Fruit fly (Drosophila melanogaster) whole organism, embryonic: ENCODE results near the gene MED18.

Source experiments
- Asciz ChIP-seq: fragments of 200-800 bp; sonication (Bioruptor generic); optimal IDR thresholded peaks from 2 replicates; lab custom pipeline; 2017; ENCODE audit warnings: missing biosample characterization, mild to moderate bottlenecking, missing genetic modification characterization, missing genetic modification reagents
- Bdp1 ChIP-seq: fragments of 200-800 bp; sonication (Bioruptor generic); optimal IDR thresholded peaks from 3 replicates; lab custom pipeline; 2016; ENCODE audit warnings: missing biosample characterization, missing genetic modification characterization
- Blimp-1 ChIP-seq: fragments of 200-800 bp; sonication (Bioruptor generic); optimal IDR thresholded peaks from 3 replicates; lab custom pipeline; 2018; ENCODE audit warnings: missing biosample characterization, missing genetic modification characterization, mild to moderate bottlenecking, moderate library complexity, missing genetic modification reagents
- BtbVII ChIP-seq: fragments of 200-800 bp; sonication (Bioruptor generic); optimal IDR thresholded peaks from 3 replicates; lab custom pipeline; 2017; ENCODE audit warnings: missing biosample characterization, mild to moderate bottlenecking, missing genetic modification characterization
- CG11247 ChIP-seq: fragments of 200-800 bp; sonication (Bioruptor generic); IDR thresholded peaks from 2 replicates; pipeline ENCODE4 v1.3.6; 2022; ENCODE audit warnings: missing biosample characterization, missing genetic modification characterization
- CG12071 ChIP-seq: fragments of 200-800 bp; sonication (Bioruptor generic); optimal IDR thresholded peaks from 3 replicates; lab custom pipeline; 2018; ENCODE audit warnings: missing biosample characterization, mild to moderate bottlenecking, missing genetic modification characterization
- CG1233 ChIP-seq: fragments of 200-800 bp; sonication (Bioruptor generic); optimal IDR thresholded peaks from 4 replicates; lab custom pipeline; 2018; ENCODE audit warnings: missing biosample characterization, mild to moderate bottlenecking, missing genetic modification characterization
- CG12942 ChIP-seq: fragments of 200-800 bp; sonication (Bioruptor generic); optimal IDR thresholded peaks from 3 replicates; lab custom pipeline; 2016; ENCODE audit warnings: missing biosample characterization, missing genetic modification characterization
- CG16779 ChIP-seq: fragments of 200-800 bp; sonication (Bioruptor generic); IDR thresholded peaks from 2 replicates; pipeline ENCODE4 v1.3.6; 2022; ENCODE audit warnings: missing biosample characterization, missing genetic modification characterization
- CG17568 ChIP-seq: fragments of 200-800 bp; sonication (Bioruptor generic); optimal IDR thresholded peaks from 2 replicates; lab custom pipeline; 2018; ENCODE audit warnings: missing biosample characterization, mild to moderate bottlenecking, missing genetic modification characterization, moderate library complexity
- CG2199 ChIP-seq: fragments of 200-800 bp; sonication (Bioruptor generic); IDR thresholded peaks from 3 replicates; pipeline ENCODE4 v1.3.6; 2022; ENCODE audit warnings: missing biosample characterization, missing genetic modification characterization
- CG3726 ChIP-seq: fragments of 200-800 bp; sonication (Bioruptor generic); IDR thresholded peaks from 3 replicates; pipeline ENCODE4, ENCODE4 v1.3.6; 2022; ENCODE audit warnings: missing biosample characterization, missing genetic modification characterization
- CG3838 ChIP-seq: fragments of 200-800 bp; sonication (Bioruptor generic); optimal IDR thresholded peaks from 3 replicates; lab custom pipeline; 2016; ENCODE audit warnings: missing biosample characterization, missing genetic modification characterization
- CG5245 ChIP-seq: fragments of 200-800 bp; sonication (Bioruptor generic); optimal IDR thresholded peaks from 3 replicates; lab custom pipeline; 2016; ENCODE audit warnings: missing biosample characterization, missing genetic modification characterization
- CG6654 ChIP-seq: fragments of 200-800 bp; sonication (Bioruptor generic); optimal IDR thresholded peaks from 2 replicates; lab custom pipeline; 2017; ENCODE audit warnings: missing biosample characterization, mild to moderate bottlenecking, missing genetic modification characterization
- CG8388 ChIP-seq: fragments of 200-800 bp; sonication (Bioruptor generic); optimal IDR thresholded peaks from 2 replicates; lab custom pipeline; 2019; ENCODE audit warnings: missing biosample characterization, mild to moderate bottlenecking, missing genetic modification characterization, moderate library complexity
- CG8478 ChIP-seq: fragments of >200 bp; optimal IDR thresholded peaks from 2 replicates; lab custom pipeline; 2018
- CG8944 ChIP-seq: fragments of 200-800 bp; sonication (Bioruptor generic); optimal IDR thresholded peaks from 3 replicates; lab custom pipeline; 2016; ENCODE audit warnings: missing biosample characterization, missing genetic modification characterization
- CG9932 ChIP-seq: fragments of 200-800 bp; sonication (Bioruptor generic); IDR thresholded peaks from 2 replicates; pipeline ENCODE4 v1.3.6; 2022; ENCODE audit warnings: missing biosample characterization, missing genetic modification characterization
- CHES-1-like ChIP-seq: fragments of 200-800 bp; sonication (Bioruptor generic); optimal IDR thresholded peaks from 2 replicates; lab custom pipeline; 2016; ENCODE audit warnings: missing biosample characterization, missing genetic modification characterization
- CkIIα-i1 ChIP-seq: fragments of 200-800 bp; sonication (Bioruptor generic); IDR thresholded peaks from 2 replicates; pipeline ENCODE4 v1.3.6; 2022; ENCODE audit warnings: missing biosample characterization, missing genetic modification characterization
- CoRest ChIP-seq: fragments of 200-800 bp; sonication (Bioruptor generic); optimal IDR thresholded peaks from 3 replicates; lab custom pipeline; 2018; ENCODE audit warnings: missing biosample characterization, mild to moderate bottlenecking, missing genetic modification characterization, moderate library complexity
- Dad ChIP-seq: fragments of 200-800 bp; sonication (Bioruptor generic); optimal IDR thresholded peaks from 3 replicates; lab custom pipeline; 2016; ENCODE audit warnings: missing biosample characterization, missing genetic modification characterization
- Doc3 ChIP-seq: fragments of 200-800 bp; sonication (Bioruptor generic); IDR thresholded peaks from 3 replicates; pipeline ENCODE4 v1.3.6; 2022; ENCODE audit warnings: missing biosample characterization, missing genetic modification characterization; ENCODE audit not compliant: partially characterized antibody
- Ets97D ChIP-seq: fragments of 200-800 bp; sonication (Bioruptor generic); optimal IDR thresholded peaks from 3 replicates; lab custom pipeline; 2016; ENCODE audit warnings: missing biosample characterization, missing genetic modification characterization
- Fer2 ChIP-seq: fragments of 200-800 bp; sonication (Bioruptor generic); optimal IDR thresholded peaks from 2 replicates; lab custom pipeline; 2018; ENCODE audit warnings: missing biosample characterization, mild to moderate bottlenecking, missing genetic modification characterization, moderate library complexity
- Gug ChIP-seq: fragments of 200-800 bp; sonication (Bioruptor generic); IDR thresholded peaks from 4 replicates; pipeline ENCODE4 v1.3.6; 2022; ENCODE audit warnings: missing biosample characterization, missing genetic modification characterization
- H15 ChIP-seq: fragments of 200-800 bp; sonication (Bioruptor generic); IDR thresholded peaks from 3 replicates; pipeline ENCODE4 v1.3.6; 2022; ENCODE audit warnings: missing biosample characterization, missing genetic modification characterization
- Hmr ChIP-seq: fragments of 200-800 bp; sonication (Bioruptor generic); optimal IDR thresholded peaks from 3 replicates; lab custom pipeline; 2017; ENCODE audit warnings: mild to moderate bottlenecking, missing biosample characterization, missing genetic modification reagents, missing genetic modification characterization
- Hr51 ChIP-seq, 2 experiments: fragments of 200-800 bp; sonication (Bioruptor generic); optimal IDR thresholded peaks; 2 replicates in 1 of 2; 3 replicates in 1 of 2; lab custom pipeline; 2016 to 2018; ENCODE audit warnings: missing biosample characterization in 2 of 2, missing genetic modification characterization in 2 of 2, mild to moderate bottlenecking in 1 of 2, moderate library complexity in 1 of 2
- Lhr ChIP-seq: fragments of 200-800 bp; sonication (Bioruptor generic); optimal IDR thresholded peaks from 3 replicates; lab custom pipeline; 2017; ENCODE audit warnings: mild to moderate bottlenecking, missing biosample characterization, missing genetic modification reagents, missing genetic modification characterization
- Mad ChIP-seq: fragments of 200-800 bp; sonication (Bioruptor generic); optimal IDR thresholded peaks from 2 replicates; lab custom pipeline; 2016; ENCODE audit warnings: missing biosample characterization, missing genetic modification characterization
- Nf-YB ChIP-seq: fragments of 200-800 bp; sonication (Bioruptor generic); optimal IDR thresholded peaks from 3 replicates; lab custom pipeline; 2019; ENCODE audit warnings: missing biosample characterization, mild to moderate bottlenecking, missing genetic modification characterization, moderate library complexity
- Pdp1 ChIP-seq, 2 experiments: fragments of 200-800 bp; sonication (Bioruptor generic); optimal IDR thresholded peaks; 3 replicates each; lab custom pipeline; 2016; ENCODE audit warnings: missing biosample characterization in 2 of 2, missing genetic modification characterization in 2 of 2, mild to moderate bottlenecking in 1 of 2, moderate library complexity in 1 of 2
- YL-1 ChIP-seq: fragments of 200-800 bp; sonication (Bioruptor generic); optimal IDR thresholded peaks from 3 replicates; lab custom pipeline; 2017; ENCODE audit warnings: missing biosample characterization, mild to moderate bottlenecking, missing genetic modification characterization
- al ChIP-seq: fragments of 200-800 bp; sonication (Bioruptor generic); IDR thresholded peaks from 2 replicates; pipeline ENCODE4 v1.3.6; 2022; ENCODE audit warnings: missing biosample characterization, missing genetic modification characterization
- bsh ChIP-seq, 2 experiments: fragments of 200-800 bp; sonication (Bioruptor generic); optimal IDR thresholded peaks; 2 replicates each; lab custom pipeline; 2017 to 2018; ENCODE audit warnings: mild to moderate bottlenecking in 2 of 2, missing biosample characterization in 2 of 2, missing genetic modification characterization in 2 of 2, moderate library complexity in 1 of 2
- btn ChIP-seq: fragments of 200-800 bp; sonication (Bioruptor generic); optimal IDR thresholded peaks from 2 replicates; lab custom pipeline; 2016; ENCODE audit warnings: missing biosample characterization, missing genetic modification characterization
- chinmo ChIP-seq: fragments of 200-800 bp; sonication (Bioruptor generic); IDR thresholded peaks from 4 replicates; pipeline ENCODE4 v1.3.6; 2022; ENCODE audit warnings: missing biosample characterization, missing genetic modification characterization; ENCODE audit not compliant: partially characterized antibody
- disco-r ChIP-seq: fragments of 200-800 bp; sonication (Bioruptor generic); optimal IDR thresholded peaks from 2 replicates; lab custom pipeline; 2016; ENCODE audit warnings: missing biosample characterization, missing genetic modification characterization
- fd3F ChIP-seq: fragments of 200-800 bp; sonication (Bioruptor generic); optimal IDR thresholded peaks from 2 replicates; lab custom pipeline; 2018; ENCODE audit warnings: missing biosample characterization, mild to moderate bottlenecking, missing genetic modification characterization, moderate library complexity
- hkb ChIP-seq, 2 experiments: fragments of 200-800 bp in 1 of 2; fragments of >200 bp in 1 of 2; sonication (Bioruptor generic) in 1 of 2; IDR thresholded peaks in 1 of 2; optimal IDR thresholded peaks in 1 of 2; 2 replicates each; pipeline versions ENCODE4 v1.3.6 to Lab custom; 2017 to 2022; ENCODE audit warnings: missing biosample characterization in 1 of 2, missing genetic modification characterization in 1 of 2
- jumu ChIP-seq: fragments of 200-800 bp; sonication (Bioruptor generic); optimal IDR thresholded peaks from 3 replicates; lab custom pipeline; 2016; ENCODE audit warnings: missing biosample characterization, missing genetic modification characterization
- row ChIP-seq: fragments of 200-800 bp; sonication (Bioruptor generic); IDR thresholded peaks from 3 replicates; pipeline ENCODE4 v1.3.6; 2022; ENCODE audit warnings: missing biosample characterization, missing genetic modification characterization
- salm ChIP-seq: fragments of 200-800 bp; sonication (Bioruptor generic); optimal IDR thresholded peaks from 2 replicates; lab custom pipeline; 2018; ENCODE audit warnings: missing biosample characterization, mild to moderate bottlenecking, missing genetic modification characterization
- sd ChIP-seq: fragments of 200-800 bp; sonication (Bioruptor generic); optimal IDR thresholded peaks from 3 replicates; lab custom pipeline; 2018; ENCODE audit warnings: missing biosample characterization, mild to moderate bottlenecking, missing genetic modification characterization, moderate library complexity
- shn ChIP-seq: fragments of 200-800 bp; sonication (Bioruptor generic); optimal IDR thresholded peaks from 3 replicates; lab custom pipeline; 2016; ENCODE audit warnings: missing biosample characterization, missing genetic modification characterization
- ssp ChIP-seq: fragments of 200-800 bp; sonication (Bioruptor generic); IDR thresholded peaks from 2 replicates; pipeline ENCODE4 v1.3.6; 2022; ENCODE audit warnings: missing biosample characterization, missing genetic modification characterization
- tx ChIP-seq: fragments of 200-800 bp; sonication (Bioruptor generic); optimal IDR thresholded peaks from 2 replicates; lab custom pipeline; 2016; ENCODE audit warnings: missing biosample characterization, missing genetic modification characterization

Gene MED18

dm6 chrX:1845413-1845951 is 20.2 kb upstream of the MED18 start (continued):
- TF ChIP-seq Lhr, result no peak
- no peak for TF ChIP-seq CG6654 (GFP tag; lab: Kevin White, UChicago)
- peak; percentile 19 for TF ChIP-seq CoRest (tag; lab: Kevin White, UChicago)
- TF ChIP-seq CG5245, result no peak
- peak; percentile 54 for TF ChIP-seq CG12942
- TF ChIP-seq Hmr, result peak; percentile 81
- no peak for TF ChIP-seq sd (tag; lab: Kevin White, UChicago)
- TF ChIP-seq CG8478, result no peak
- TF ChIP-seq BtbVII (GFP tag; lab: Kevin White, UChicago), result peak; percentile 50
- TF ChIP-seq Fer2, result peak; percentile 3
- 0 out of 3 replicates have a peak, but pooled peaks have one; percentile 25 for TF ChIP-seq CG3726 (GFP tag; lab: Robert Waterston, UW)
- peak; percentile 37 for TF ChIP-seq CG1233 (GFP tag; lab: Kevin White, UChicago)
- TF ChIP-seq Gug (GFP tag; lab: Robert Waterston, UW), result no peak
- peak; percentile 5; the same call in 1 of the 2 replicates for TF ChIP-seq al (GFP tag; lab: Robert Waterston, UW)
- TF ChIP-seq H15 (GFP tag; lab: Robert Waterston, UW), result no peak
- peak; percentile 63 for TF ChIP-seq CG12071 (GFP tag; lab: Kevin White, UChicago)
- TF ChIP-seq Bdp1, result peak; percentile 54
- TF ChIP-seq shn (GFP tag; lab: Kevin White, UChicago), result peak; percentile 3
- 0 out of 2 replicates have a peak, but pooled peaks have one; percentile 52 for TF ChIP-seq CG11247 (GFP tag; lab: Robert Waterston, UW)
- TF ChIP-seq hkb (optimal IDR thresholded peaks at IDR 0.05; lab: Kevin White, UChicago), result no peak
- TF ChIP-seq hkb (GFP tag; IDR thresholded peaks at IDR 0.05; lab: Robert Waterston, UW), result peak; percentile 72
- TF ChIP-seq CG17568 (GFP tag; lab: Kevin White, UChicago), result peak; percentile 43
- TF ChIP-seq CG8388 (GFP tag; lab: Kevin White, UChicago), result no peak
- peak; percentile 15; the same call in 1 of the 3 replicates for TF ChIP-seq row (GFP tag; lab: Robert Waterston, UW)
- TF ChIP-seq bsh (GFP tag; optimal IDR thresholded peaks at IDR 0.05; lab: Kevin White, UChicago), result peak in 1 of 2 experiments; percentile 52
- TF ChIP-seq chinmo (GFP tag; lab: Robert Waterston, UW), result no peak
- TF ChIP-seq salm (tag; lab: Kevin White, UChicago), result no peak
- TF ChIP-seq Doc3 (GFP tag; lab: Robert Waterston, UW), result no peak
- TF ChIP-seq YL-1 (GFP tag; lab: Kevin White, UChicago), result no peak
- peak; percentile 40 for TF ChIP-seq CG8944 (GFP tag; lab: Kevin White, UChicago)
- peak; percentile 35; the same call in 1 of the 2 replicates for TF ChIP-seq CG9932
- no peak for TF ChIP-seq Ets97D
- TF ChIP-seq Pdp1 (GFP tag; optimal IDR thresholded peaks at IDR 0.05; lab: Kevin White, UChicago), result peak; percentile 10 to 91
- TF ChIP-seq Blimp-1 (GFP tag; lab: Kevin White, UChicago), result peak; percentile 37
- peak; percentile 40 for TF ChIP-seq fd3F (GFP tag; lab: Kevin White, UChicago)
- TF ChIP-seq tx, result peak; percentile 54
- peak; percentile 18 for TF ChIP-seq btn (GFP tag; lab: Kevin White, UChicago)
- TF ChIP-seq Mad (GFP tag; lab: Kevin White, UChicago), result peak; percentile 29
- peak; percentile 0 for TF ChIP-seq disco-r (GFP tag; lab: Kevin White, UChicago)
- TF ChIP-seq CG16779 (GFP tag; lab: Robert Waterston, UW), result 0 out of 2 replicates have a peak, but pooled peaks have one; percentile 37
- peak in 1 of 2 experiments; percentile 7 for TF ChIP-seq Hr51 (GFP tag; optimal IDR thresholded peaks at IDR 0.05; lab: Kevin White, UChicago)
- peak; percentile 7 for TF ChIP-seq CG3838 (GFP tag; lab: Kevin White, UChicago)
- no peak for TF ChIP-seq ssp
- TF ChIP-seq Asciz (GFP tag; lab: Kevin White, UChicago), result peak; percentile 55
- no peak for TF ChIP-seq Nf-YB (GFP tag; lab: Kevin White, UChicago)
- no peak for TF ChIP-seq Dad (GFP tag; lab: Kevin White, UChicago)
- TF ChIP-seq CkIIα-i1, result no peak
- TF ChIP-seq CG2199 (GFP tag; lab: Robert Waterston, UW), result no peak
- TF ChIP-seq CHES-1-like (GFP tag; lab: Kevin White, UChicago), result peak; percentile 57
- no peak for TF ChIP-seq jumu (GFP tag; lab: Kevin White, UChicago)
